Worm (Caenorhabditis elegans): ENCODE data around the gene phat-7.

ce11 chrV:4034303-4034702 lies 11.9 kb upstream of the phat-7 start, which contains the start of gene C49G7.7:
- TF ChIP-seq nhr-28 (tag; optimal IDR thresholded peaks at IDR 0.05) (no peak), elt-1 (tag; optimal IDR thresholded peaks at IDR 0.05) (no peak), nhr-76 (tag; optimal IDR thresholded peaks at IDR 0.05) (no peak), sea-2 (GFP tag; optimal IDR thresholded peaks at IDR 0.05) (no peak), nhr-11 (tag; optimal IDR thresholded peaks at IDR 0.05) (no peak), ZK546.5 (tag; optimal IDR thresholded peaks at IDR 0.05) (no peak), nhr-237 (tag; optimal IDR thresholded peaks at IDR 0.05) (no peak), eor-1 (tag; optimal IDR thresholded peaks at IDR 0.05) (no peak), lin-39 (tag; optimal IDR thresholded peaks at IDR 0.05) (no peak)
